1 fruit fly cellular context compared by ENCODE assay signal in the genomic region with DNA sequence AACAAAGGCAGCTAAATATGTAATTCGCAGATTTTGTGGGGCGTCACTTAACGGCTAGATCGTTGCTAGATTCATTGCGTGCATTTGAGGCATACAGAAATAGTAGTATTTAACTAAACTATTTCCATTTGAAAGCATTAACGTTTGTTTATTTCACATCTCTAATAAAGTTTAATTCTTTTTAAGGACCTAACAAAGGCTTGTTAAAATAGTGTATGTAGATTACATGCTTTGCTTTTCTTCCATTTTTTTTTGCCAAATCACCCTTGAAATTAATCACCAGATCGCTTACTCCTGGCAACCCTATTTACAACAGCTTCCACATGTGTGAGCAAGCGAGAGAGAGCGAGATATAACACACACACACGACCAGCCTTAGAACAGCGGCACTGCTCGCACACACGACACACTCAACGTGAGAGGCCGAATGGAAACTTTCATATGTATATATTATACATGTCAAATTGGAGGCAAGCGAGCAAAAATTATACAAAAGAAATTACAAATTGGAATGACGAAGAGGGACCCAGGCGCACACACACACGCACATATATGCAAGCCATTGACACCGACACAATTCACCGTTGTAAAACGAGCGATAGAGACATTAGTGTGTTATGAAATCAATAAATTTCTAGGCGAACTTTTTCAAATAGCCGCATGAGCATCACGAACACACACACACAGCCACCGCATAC.
TF ChIP-seq lines count a peak whose summit lies in the region.

No protein-coding gene starts in this region.

TF ChIP-seq in whole organism, embryonic, 481 proteins besides CTCF, POLR2A, EP300 and RAD21 (continued from another document and continues in another):
- TF ChIP-seq CG33557 (GFP tag; optimal IDR thresholded peaks at IDR 0.05; lab: Kevin White, UChicago) (peak; percentile 25), da (GFP tag; optimal IDR thresholded peaks at IDR 0.05; lab: Kevin White, UChicago) (no peak), danr (GFP tag; IDR thresholded peaks at IDR 0.05; lab: Robert Waterston, UW) (no peak), GATAe (GFP tag; conservative IDR thresholded peaks at IDR 0.05; lab: Robert Waterston, UW) (no peak), lbe (GFP tag; optimal IDR thresholded peaks at IDR 0.05; lab: Kevin White, UChicago) (peak; percentile 6), CG6683 (GFP tag; optimal IDR thresholded peaks at IDR 0.05; lab: Kevin White, UChicago) (peak; percentile 6), Lpt (GFP tag; optimal IDR thresholded peaks at IDR 0.05; lab: Kevin White, UChicago) (no peak), Spps (tag; optimal IDR thresholded peaks at IDR 0.05; lab: Kevin White, UChicago) (no peak), ind (GFP tag; optimal IDR thresholded peaks at IDR 0.05; lab: Kevin White, UChicago) (peak; percentile 23), ab (GFP tag; optimal IDR thresholded peaks at IDR 0.05; lab: Kevin White, UChicago) (no peak), CG33213 (GFP tag; optimal IDR thresholded peaks at IDR 0.05; lab: Kevin White, UChicago) (peak; percentile 31), fd96Cb (tag; optimal IDR thresholded peaks at IDR 0.05; lab: Kevin White, UChicago) (peak; percentile 30), CG4360 (GFP tag; IDR thresholded peaks at IDR 0.05; lab: Robert Waterston, UW) (0 out of 2 replicates have a peak, but pooled peaks have one; percentile 12), CG9876 (GFP tag; optimal IDR thresholded peaks at IDR 0.05; lab: Kevin White, UChicago) (no peak), Dip3 (GFP tag; optimal IDR thresholded peaks at IDR 0.05; lab: Kevin White, UChicago) (peak; percentile 53), schlank (tag; optimal IDR thresholded peaks at IDR 0.05; lab: Kevin White, UChicago) (peak; percentile 29), CG13775 (GFP tag; optimal IDR thresholded peaks at IDR 0.05; lab: Kevin White, UChicago) (peak; percentile 50), NC2β (GFP tag; optimal IDR thresholded peaks at IDR 0.05; lab: Kevin White, UChicago) (peak; percentile 41), HLH4C (GFP tag; IDR thresholded peaks at IDR 0.05; lab: Robert Waterston, UW; ENCODE audit: partially characterized antibody) (no peak), CG1832 (GFP tag; optimal IDR thresholded peaks at IDR 0.05; lab: Kevin White, UChicago) (peak; percentile 80), crc (GFP tag; optimal IDR thresholded peaks at IDR 0.05; lab: Kevin White, UChicago) (peak; percentile 22), CG11504 (tag; optimal IDR thresholded peaks at IDR 0.05; lab: Kevin White, UChicago) (peak; percentile 54), Mrtf (GFP tag; IDR thresholded peaks at IDR 0.05; lab: Robert Waterston, UW) (no peak), stwl (tag; optimal IDR thresholded peaks at IDR 0.05; lab: Kevin White, UChicago) (peak; percentile 34), Antp (GFP tag; optimal IDR thresholded peaks at IDR 0.05; lab: Kevin White, UChicago) (peak; percentile 33), cas (GFP tag; IDR thresholded peaks at IDR 0.05; lab: Robert Waterston, UW) (0 out of 2 replicates have a peak, but pooled peaks have one; percentile 56), tgo (GFP tag; IDR thresholded peaks at IDR 0.05; lab: Robert Waterston, UW) (peak; percentile 53), sob (GFP tag; IDR thresholded peaks at IDR 0.05; lab: Robert Waterston, UW) (peak; percentile 44), Ets65A (GFP tag; lab: Kevin White, UChicago) (no peak), chif (GFP tag; optimal IDR thresholded peaks at IDR 0.05; lab: Kevin White, UChicago) (peak; percentile 20 to 42), cwo (GFP tag; optimal IDR thresholded peaks at IDR 0.05; lab: Kevin White, UChicago) (peak; percentile 52), tin (GFP tag; optimal IDR thresholded peaks at IDR 0.05; lab: Kevin White, UChicago) (peak; percentile 16), pum (GFP tag; optimal IDR thresholded peaks at IDR 0.05; lab: Kevin White, UChicago) (peak; percentile 7), CG18599 (GFP tag; optimal IDR thresholded peaks at IDR 0.05; lab: Kevin White, UChicago) (peak; percentile 77), yki (optimal IDR thresholded peaks at IDR 0.05; lab: Kevin White, UChicago) (no peak), CG12219 (GFP tag; optimal IDR thresholded peaks at IDR 0.05; lab: Kevin White, UChicago) (no peak), B-H1 (GFP tag; IDR thresholded peaks at IDR 0.05; lab: Robert Waterston, UW) (peak; percentile 20; the same call in 1 of the 3 replicates), gsb (GFP tag; IDR thresholded peaks at IDR 0.05; lab: Robert Waterston, UW) (peak; percentile 40; the same call in 1 of the 2 replicates), CG6791 (GFP tag; IDR thresholded peaks at IDR 0.05; lab: Robert Waterston, UW; ENCODE audit: partially characterized antibody) (no peak), CG12659 (GFP tag; optimal IDR thresholded peaks at IDR 0.05; lab: Kevin White, UChicago) (peak; percentile 78), CG17361 (GFP tag; IDR thresholded peaks at IDR 0.05; lab: Robert Waterston, UW) (peak; percentile 72; the same call in 1 of the 3 replicates), Sry-β (GFP tag; optimal IDR thresholded peaks at IDR 0.05; lab: Kevin White, UChicago) (no peak), Atf-2 (GFP tag; optimal IDR thresholded peaks at IDR 0.05; lab: Kevin White, UChicago) (no peak), CG15696 (tag; optimal IDR thresholded peaks at IDR 0.05; lab: Kevin White, UChicago) (peak; percentile 33), fu2 (GFP tag; optimal IDR thresholded peaks at IDR 0.05; lab: Kevin White, UChicago) (peak; percentile 29), HmgZ (tag; optimal IDR thresholded peaks at IDR 0.05; lab: Kevin White, UChicago) (peak; percentile 67), CG9215 (GFP tag; IDR thresholded peaks at IDR 0.05; lab: Robert Waterston, UW) (peak; percentile 33; the same call in 1 of the 2 replicates), jigr1 (GFP tag; IDR thresholded peaks at IDR 0.05; lab: Robert Waterston, UW) (no peak), Atf6 (GFP tag; IDR thresholded peaks at IDR 0.05; lab: Robert Waterston, UW) (peak; percentile 73), CG8089 (GFP tag; optimal IDR thresholded peaks at IDR 0.05; lab: Kevin White, UChicago) (peak; percentile 30), CG10267 (tag; optimal IDR thresholded peaks at IDR 0.05; lab: Kevin White, UChicago) (peak; percentile 38), unpg (GFP tag; optimal IDR thresholded peaks at IDR 0.05; lab: Kevin White, UChicago) (peak; percentile 58), CG12236 (GFP tag; optimal IDR thresholded peaks at IDR 0.05; lab: Kevin White, UChicago) (no peak), grn (GFP tag; optimal IDR thresholded peaks at IDR 0.05; lab: Kevin White, UChicago) (peak; percentile 45), disco-r (GFP tag; optimal IDR thresholded peaks at IDR 0.05; lab: Kevin White, UChicago) (peak; percentile 31), Ravus (GFP tag; IDR thresholded peaks at IDR 0.05; lab: Robert Waterston, UW) (no peak), aop (GFP tag; IDR thresholded peaks at IDR 0.05; lab: Robert Waterston, UW) (no peak), CG10321 (GFP tag; IDR thresholded peaks at IDR 0.05; lab: Robert Waterston, UW) (peak; percentile 85), CG30403 (GFP tag; optimal IDR thresholded peaks at IDR 0.05; lab: Kevin White, UChicago) (peak; percentile 65), fd102C (GFP tag; optimal IDR thresholded peaks at IDR 0.05; lab: Kevin White, UChicago) (no peak), CG8478 (optimal IDR thresholded peaks at IDR 0.05; lab: Kevin White, UChicago) (peak; percentile 81), ash1 (GFP tag; optimal IDR thresholded peaks at IDR 0.05; lab: Kevin White, UChicago) (peak; percentile 17), z (GFP tag; IDR thresholded peaks at IDR 0.05; lab: Robert Waterston, UW) (no peak), kah (GFP tag; optimal IDR thresholded peaks at IDR 0.05; lab: Kevin White, UChicago) (peak; percentile 41), CG1603 (tag; optimal IDR thresholded peaks at IDR 0.05; lab: Kevin White, UChicago) (peak; percentile 45), CG4730 (GFP tag; IDR thresholded peaks at IDR 0.05; lab: Robert Waterston, UW) (no peak), onecut (GFP tag; IDR thresholded peaks at IDR 0.05; lab: Robert Waterston, UW) (peak; percentile 51), dmrt99B (tag; optimal IDR thresholded peaks at IDR 0.05; lab: Kevin White, UChicago) (peak; percentile 72), jing (GFP tag; optimal IDR thresholded peaks at IDR 0.05; lab: Kevin White, UChicago) (no peak), Bteb2 (GFP tag; optimal IDR thresholded peaks at IDR 0.05; lab: Kevin White, UChicago) (peak; percentile 34), CG17186 (GFP tag; optimal IDR thresholded peaks at IDR 0.05; lab: Kevin White, UChicago) (no peak), CG6689 (GFP tag; IDR thresholded peaks at IDR 0.05; lab: Robert Waterston, UW) (peak; percentile 69), CG8281 (tag; optimal IDR thresholded peaks at IDR 0.05; lab: Kevin White, UChicago) (no peak), CG6654 (GFP tag; optimal IDR thresholded peaks at IDR 0.05; lab: Kevin White, UChicago) (no peak), Doc2 (GFP tag; IDR thresholded peaks at IDR 0.05; lab: Robert Waterston, UW) (no peak), sc (optimal IDR thresholded peaks at IDR 0.05; lab: Kevin White, UChicago) (no peak), sc (GFP tag; optimal IDR thresholded peaks at IDR 0.05; lab: Kevin White, UChicago) (no peak), Sox102F (GFP tag; optimal IDR thresholded peaks at IDR 0.05; lab: Kevin White, UChicago) (peak; percentile 61), Dref (GFP tag; IDR thresholded peaks at IDR 0.05; lab: Robert Waterston, UW) (0 out of 2 replicates have a peak, but pooled peaks have one; percentile 2), HHEX (GFP tag; optimal IDR thresholded peaks at IDR 0.05; lab: Kevin White, UChicago) (peak; percentile 69), scrt (GFP tag; optimal IDR thresholded peaks at IDR 0.05; lab: Kevin White, UChicago) (peak; percentile 41), CG11085 (GFP tag; IDR thresholded peaks at IDR 0.05; lab: Robert Waterston, UW) (no peak), bigmax (GFP tag; optimal IDR thresholded peaks at IDR 0.05; lab: Kevin White, UChicago) (peak; percentile 7), Adf1 (GFP tag; IDR thresholded peaks at IDR 0.05; lab: Robert Waterston, UW) (peak; percentile 42; the same call in 1 of the 2 replicates), CG5180 (GFP tag; optimal IDR thresholded peaks at IDR 0.05; lab: Kevin White, UChicago) (peak; percentile 70), CG14014 (GFP tag; IDR thresholded peaks at IDR 0.05; lab: Robert Waterston, UW) (peak; percentile 65; the same call in 1 of the 2 replicates), ATbp (GFP tag; optimal IDR thresholded peaks at IDR 0.05; lab: Kevin White, UChicago) (peak; percentile 47), Vsx1 (GFP tag; optimal IDR thresholded peaks at IDR 0.05; lab: Kevin White, UChicago) (peak; percentile 10), trem (tag; optimal IDR thresholded peaks at IDR 0.05; lab: Kevin White, UChicago) (no peak), ttk (GFP tag; IDR thresholded peaks at IDR 0.05; lab: Robert Waterston, UW) (peak; percentile 28; the same call in 1 of the 2 replicates), ara (GFP tag; IDR thresholded peaks at IDR 0.05; lab: Robert Waterston, UW) (no peak), CG14441 (GFP tag; IDR thresholded peaks at IDR 0.05; lab: Robert Waterston, UW) (peak; percentile 65), CG9437 (GFP tag; optimal IDR thresholded peaks at IDR 0.05; lab: Kevin White, UChicago) (peak; percentile 3), crp (GFP tag; optimal IDR thresholded peaks at IDR 0.05; lab: Kevin White, UChicago) (peak in 1 of 2 experiments; percentile 8), CG11456 (GFP tag; IDR thresholded peaks at IDR 0.05; lab: Robert Waterston, UW) (peak; percentile 4; the same call in 1 of the 3 replicates), en (GFP tag; optimal IDR thresholded peaks at IDR 0.05; lab: Kevin White, UChicago) (no peak), Neu2 (GFP tag; optimal IDR thresholded peaks at IDR 0.05; lab: Kevin White, UChicago; ENCODE audit: borderline replicate concordance) (no peak), Drgx (GFP tag; IDR thresholded peaks at IDR 0.05; lab: Robert Waterston, UW) (peak; percentile 63), CG8944 (GFP tag; optimal IDR thresholded peaks at IDR 0.05; lab: Kevin White, UChicago) (no peak), CG6765 (GFP tag; optimal IDR thresholded peaks at IDR 0.05; lab: Kevin White, UChicago) (no peak), CG11398 (GFP tag; optimal IDR thresholded peaks at IDR 0.05; lab: Kevin White, UChicago) (peak; percentile 18), luna (GFP tag; optimal IDR thresholded peaks at IDR 0.05; lab: Kevin White, UChicago) (peak; percentile 5), Trl (optimal IDR thresholded peaks at IDR 0.05; lab: Kevin White, UChicago) (peak; percentile 26 to 34), Trl (GFP tag; optimal IDR thresholded peaks at IDR 0.05; lab: Kevin White, UChicago) (peak; percentile 53), sens-2 (GFP tag; IDR thresholded peaks at IDR 0.05; lab: Robert Waterston, UW) (0 out of 2 replicates have a peak, but pooled peaks have one; percentile 16), seq (GFP tag; IDR thresholded peaks at IDR 0.05; lab: Robert Waterston, UW) (peak; percentile 58; the same call in 1 of the 2 replicates), esg (GFP tag; conservative IDR thresholded peaks at IDR 0.05; lab: Robert Waterston, UW) (peak; percentile 28; the same call in 1 of the 2 replicates), E2f2 (GFP tag; IDR thresholded peaks at IDR 0.05; lab: Robert Waterston, UW) (peak; percentile 24; the same call in 1 of the 2 replicates), TFAM (GFP tag; optimal IDR thresholded peaks at IDR 0.05; lab: Kevin White, UChicago) (no peak), ems (GFP tag; optimal IDR thresholded peaks at IDR 0.05; lab: Kevin White, UChicago) (peak; percentile 29), CG10147 (GFP tag; optimal IDR thresholded peaks at IDR 0.05; lab: Kevin White, UChicago) (peak; percentile 53), caup (GFP tag; optimal IDR thresholded peaks at IDR 0.05; lab: Kevin White, UChicago; ENCODE audit: severe bottlenecking) (peak; percentile 65), CG11247 (GFP tag; IDR thresholded peaks at IDR 0.05; lab: Robert Waterston, UW) (no peak), CoRest (tag; optimal IDR thresholded peaks at IDR 0.05; lab: Kevin White, UChicago) (peak; percentile 65), CG4282 (GFP tag; optimal IDR thresholded peaks at IDR 0.05; lab: Kevin White, UChicago) (peak; percentile 37), ranshi (GFP tag; IDR thresholded peaks at IDR 0.05; lab: Robert Waterston, UW) (0 out of 2 replicates have a peak, but pooled peaks have one; percentile 9), CG3847 (GFP tag; IDR thresholded peaks at IDR 0.05; lab: Robert Waterston, UW) (peak; percentile 50), nerfin-1 (tag; optimal IDR thresholded peaks at IDR 0.05; lab: Kevin White, UChicago) (peak; percentile 62), Ssrp (tag; optimal IDR thresholded peaks at IDR 0.05; lab: Kevin White, UChicago) (peak; percentile 36), chinmo (GFP tag; IDR thresholded peaks at IDR 0.05; lab: Robert Waterston, UW; ENCODE audit: partially characterized antibody) (peak; percentile 21; the same call in 2 of the 4 replicates), CG10979 (tag; optimal IDR thresholded peaks at IDR 0.05; lab: Kevin White, UChicago) (peak; percentile 53)
